Fruit fly (Drosophila melanogaster) whole organism, pupa: ENCODE data around the gene CG13685.

Experiments used
- CG10348 ChIP-seq: fragments of 200-800 bp; sonication (Bioruptor generic); IDR thresholded peaks from 2 replicates; pipeline ENCODE4 v1.3.6; 2022; ENCODE audit warnings: missing biosample characterization, missing genetic modification characterization
- CG13204 ChIP-seq: fragments of 200-800 bp; sonication (Bioruptor generic); optimal IDR thresholded peaks from 2 replicates; lab custom pipeline; 2018; ENCODE audit warnings: missing biosample characterization, mild to moderate bottlenecking, missing genetic modification characterization, moderate library complexity
- CG14655 ChIP-seq: fragments of 200-800 bp; sonication (Bioruptor generic); optimal IDR thresholded peaks from 3 replicates; lab custom pipeline; 2017; ENCODE audit warnings: mild to moderate bottlenecking, missing biosample characterization, missing genetic modification reagents, missing genetic modification characterization
- CG34367 ChIP-seq: fragments of 200-800 bp; sonication (Bioruptor generic); optimal IDR thresholded peaks from 2 replicates; lab custom pipeline; 2018; ENCODE audit warnings: missing biosample characterization, mild to moderate bottlenecking, missing genetic modification characterization
- CG8159 ChIP-seq: fragments of 200-800 bp; sonication (Bioruptor generic); optimal IDR thresholded peaks from 3 replicates; lab custom pipeline; 2018; ENCODE audit warnings: missing biosample characterization, mild to moderate bottlenecking, missing genetic modification characterization, moderate library complexity
- CG8301 ChIP-seq: fragments of 200-800 bp; sonication (Bioruptor generic); optimal IDR thresholded peaks from 2 replicates; lab custom pipeline; 2018; ENCODE audit warnings: missing biosample characterization, mild to moderate bottlenecking, missing genetic modification characterization
- EcR ChIP-seq: fragments of 200-800 bp; sonication (Bioruptor generic); optimal IDR thresholded peaks from 3 replicates; lab custom pipeline; 2019; ENCODE audit warnings: missing biosample characterization, missing genetic modification characterization, mild to moderate bottlenecking, moderate library complexity, missing genetic modification reagents
- Ets98B ChIP-seq: fragments of 200-800 bp; sonication (Bioruptor generic); IDR thresholded peaks from 2 replicates; pipeline ENCODE4 v1.3.6; 2022; ENCODE audit warnings: missing biosample characterization, missing genetic modification characterization
- Pif1B ChIP-seq: fragments of 200-800 bp; sonication (Bioruptor generic); optimal IDR thresholded peaks from 3 replicates; lab custom pipeline; 2016; ENCODE audit warnings: missing biosample characterization, missing genetic modification characterization

DNA sequence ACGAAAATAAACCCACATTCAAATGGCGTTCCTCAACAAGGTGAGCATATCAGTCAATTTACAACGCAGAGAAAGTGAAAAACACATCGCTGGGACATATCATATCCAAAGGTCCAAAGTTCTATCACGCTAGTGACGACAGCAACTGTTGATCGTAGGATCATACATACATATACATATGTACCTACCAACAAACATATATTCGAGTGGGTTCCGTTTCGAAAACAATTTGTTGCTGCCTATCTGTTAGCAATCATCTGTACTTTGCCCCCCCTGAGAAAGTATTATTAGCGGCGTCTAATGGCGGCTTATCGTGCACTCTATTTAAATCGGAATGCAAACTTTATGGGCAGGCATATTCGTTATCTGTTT, 27.7 kb upstream of the CG13685 start:
- no peak for TF ChIP-seq EcR
- no peak for TF ChIP-seq CG14655 (GFP tag; lab: Kevin White, UChicago)
- no peak for TF ChIP-seq Pif1B (GFP tag; lab: Kevin White, UChicago)
- no peak for TF ChIP-seq Ets98B (GFP tag; lab: Robert Waterston, UW)
- no peak for TF ChIP-seq CG13204
- TF ChIP-seq CG34367 (tag; lab: Kevin White, UChicago) = no peak
- TF ChIP-seq CG10348 (GFP tag; lab: Robert Waterston, UW) = no peak
- TF ChIP-seq CG8159 (tag; lab: Kevin White, UChicago) = no peak
- TF ChIP-seq CG8301 (tag; lab: Kevin White, UChicago) = no peak
